Fruit fly (Drosophila melanogaster): ENCODE measurements around the gene Taf7.

Gene Taf7

dm6 chr3R:7907311-7907710, at the start of gene Taf7, which contains the start of gene EMC1:
Gene Taf7, plus strand, starts transcription at chr3R:7907333.
Gene EMC1, minus strand, starts transcription at chr3R:7907363.
- peak; percentile 7 for TF ChIP-seq EcR (GFP tag; optimal IDR thresholded peaks at IDR 0.05)
- TF ChIP-seq fd96Ca (GFP tag; IDR thresholded peaks at IDR 0.05), result no peak

DNA sequence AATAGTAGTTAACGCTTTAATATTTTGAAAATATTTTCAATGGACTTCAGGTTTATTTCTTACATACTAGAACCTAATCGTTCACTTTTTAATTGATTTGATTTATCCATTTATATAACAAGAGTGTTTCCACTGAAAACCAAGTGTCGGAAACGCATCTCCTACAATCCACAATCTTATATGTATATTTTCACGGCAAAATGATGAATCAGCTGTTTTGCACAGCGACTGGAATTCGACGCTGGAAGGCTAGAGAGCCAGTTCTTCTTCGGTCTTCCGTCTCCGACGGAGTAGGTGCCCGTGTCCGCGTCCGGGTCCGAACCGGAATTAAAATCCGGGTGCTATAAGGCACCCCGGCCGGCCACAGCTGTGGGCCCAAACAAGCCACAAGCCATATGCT, 22.7 kb upstream of the Taf7 start:
- TF ChIP-seq CG34367 (tag; optimal IDR thresholded peaks at IDR 0.05) (no peak), CG14655 (GFP tag; optimal IDR thresholded peaks at IDR 0.05) (no peak), Pif1B (GFP tag; optimal IDR thresholded peaks at IDR 0.05) (no peak), fd96Ca (GFP tag; IDR thresholded peaks at IDR 0.05) (no peak), Ets98B (GFP tag; IDR thresholded peaks at IDR 0.05) (no peak)

DNA sequence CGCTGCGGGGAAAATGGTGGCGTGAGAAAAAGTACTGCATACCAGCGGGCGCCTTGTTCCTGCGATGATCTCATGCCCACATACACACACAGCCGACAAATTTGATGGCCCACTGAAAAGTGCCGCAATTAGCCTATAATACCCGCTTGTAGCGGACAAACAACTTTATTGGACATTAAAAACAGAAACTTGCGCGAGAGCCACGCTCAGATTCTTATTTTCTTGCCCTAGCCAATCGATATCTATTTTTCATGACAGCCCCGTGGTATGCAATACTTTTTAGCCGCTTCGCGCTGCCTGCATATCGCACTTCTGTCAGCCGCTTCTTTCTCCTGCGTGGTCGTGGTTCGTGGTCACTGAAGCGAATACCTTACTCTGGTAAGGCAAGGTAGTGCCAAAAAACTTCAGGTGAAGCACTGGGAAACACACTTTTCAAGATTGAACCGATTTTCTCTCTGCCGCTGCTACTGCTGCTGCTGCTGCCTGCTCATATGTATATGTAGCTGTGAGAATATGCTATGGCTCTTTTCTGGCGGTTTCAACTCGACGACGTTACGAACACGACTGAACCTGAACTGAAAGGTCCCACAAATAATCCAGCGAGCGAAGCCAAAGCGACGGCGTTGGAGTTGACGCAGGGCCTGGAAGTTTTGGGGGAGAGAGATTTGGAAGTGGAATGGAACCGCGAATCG, 20.8 kb upstream of the Taf7 start, which contains the start of gene CG17816:
TSS of gene CG17816 (minus strand) at position 567 of the 692 bp plus-strand sequence.
- no peak for TF ChIP-seq CG32121 (GFP tag; IDR thresholded peaks at IDR 0.05)
- peak; percentile 28 for TF ChIP-seq EcR (GFP tag; optimal IDR thresholded peaks at IDR 0.05)
- peak; percentile 61; the same call in 2 of the 3 replicates for TF ChIP-seq CG4496 (GFP tag; IDR thresholded peaks at IDR 0.05)
- TF ChIP-seq Pif1B (GFP tag; optimal IDR thresholded peaks at IDR 0.05), result no peak
- TF ChIP-seq CG13204 (GFP tag; optimal IDR thresholded peaks at IDR 0.05), result peak; percentile 12

- peak; percentile 31 for TF ChIP-seq CG15710 (tag; optimal IDR thresholded peaks at IDR 0.05)
- TF ChIP-seq Ets98B (GFP tag; IDR thresholded peaks at IDR 0.05), result peak; percentile 61; the same call in 1 of the 2 replicates
- TF ChIP-seq fd96Ca (GFP tag; IDR thresholded peaks at IDR 0.05), result peak; percentile 48; the same call in 1 of the 3 replicates
- peak; percentile 30 for TF ChIP-seq CG34367 (tag; optimal IDR thresholded peaks at IDR 0.05)
- no peak; the same call in 1 of the 2 replicates for TF ChIP-seq CG12605 (GFP tag; IDR thresholded peaks at IDR 0.05)
- peak; percentile 47; the same call in 1 of the 2 replicates for TF ChIP-seq CG32121 (GFP tag; IDR thresholded peaks at IDR 0.05)
- TF ChIP-seq CG13204 (GFP tag; optimal IDR thresholded peaks at IDR 0.05), result no peak
- no peak for TF ChIP-seq Pif1A (GFP tag; optimal IDR thresholded peaks at IDR 0.05)
- peak; percentile 2 for TF ChIP-seq CG17806 (tag; optimal IDR thresholded peaks at IDR 0.05)
- no peak for TF ChIP-seq D1 (tag; optimal IDR thresholded peaks at IDR 0.05)
- TF ChIP-seq EcR (GFP tag; optimal IDR thresholded peaks at IDR 0.05), result no peak
- peak; percentile 20 for TF ChIP-seq CG8159 (tag; optimal IDR thresholded peaks at IDR 0.05)
- TF ChIP-seq CG8301 (tag; optimal IDR thresholded peaks at IDR 0.05), result no peak
- peak; percentile 12 for TF ChIP-seq Pif1B (GFP tag; optimal IDR thresholded peaks at IDR 0.05)
- no peak for TF ChIP-seq gl (tag; optimal IDR thresholded peaks at IDR 0.05)
- TF ChIP-seq rn (GFP tag; IDR thresholded peaks at IDR 0.05), result no peak
- peak; percentile 82 for TF ChIP-seq CG4496 (GFP tag; IDR thresholded peaks at IDR 0.05)
- peak; percentile 40 for TF ChIP-seq CG9948 (tag; optimal IDR thresholded peaks at IDR 0.05)
- peak; percentile 37 for TF ChIP-seq CG14655 (GFP tag; optimal IDR thresholded peaks at IDR 0.05)
- no peak for TF ChIP-seq CG10348 (GFP tag; IDR thresholded peaks at IDR 0.05)
- no peak for TF ChIP-seq Snoo (tag; optimal IDR thresholded peaks at IDR 0.05)
Measured at dm6 chr3R:7886859-7887190, 20.3 kb upstream of the Taf7 start, which contains the start of gene ArgRS-m. Gene ArgRS-m, plus strand, starts transcription at chr3R:7887045.

dm6 chr3R:7891031-7891430, 16.1 kb upstream of the Taf7 start, which contains the start of gene wtrw:
Gene wtrw, plus strand, starts transcription at chr3R:7891331.
- TF ChIP-seq EcR (GFP tag; optimal IDR thresholded peaks at IDR 0.05), result no peak

dm6 chr3R:7892246-7893000, 14.7 kb upstream of the Taf7 start:
- TF ChIP-seq CG15710 (tag; optimal IDR thresholded peaks at IDR 0.05), result peak; percentile 1
- TF ChIP-seq CG8301 (tag; optimal IDR thresholded peaks at IDR 0.05), result peak; percentile 1
- TF ChIP-seq CG4496 (GFP tag; IDR thresholded peaks at IDR 0.05), result peak; percentile 87
- TF ChIP-seq CG9948 (tag; optimal IDR thresholded peaks at IDR 0.05), result no peak
- peak; percentile 61; the same call in 1 of the 2 replicates for TF ChIP-seq rn (GFP tag; IDR thresholded peaks at IDR 0.05)
- TF ChIP-seq Snoo (tag; optimal IDR thresholded peaks at IDR 0.05), result peak; percentile 11
- TF ChIP-seq CG12605 (GFP tag; IDR thresholded peaks at IDR 0.05), result peak; percentile 71
- peak; percentile 53 for TF ChIP-seq Pif1A (GFP tag; optimal IDR thresholded peaks at IDR 0.05)
- peak; percentile 17 for TF ChIP-seq CG13204 (GFP tag; optimal IDR thresholded peaks at IDR 0.05)
- no peak for TF ChIP-seq D1 (tag; optimal IDR thresholded peaks at IDR 0.05)
- TF ChIP-seq CG17806 (tag; optimal IDR thresholded peaks at IDR 0.05), result peak; percentile 27
- TF ChIP-seq fd96Ca (GFP tag; IDR thresholded peaks at IDR 0.05), result peak; percentile 84
- no peak for TF ChIP-seq CG10348 (GFP tag; IDR thresholded peaks at IDR 0.05)
- peak; percentile 79 for TF ChIP-seq Ets98B (GFP tag; IDR thresholded peaks at IDR 0.05)
- TF ChIP-seq EcR (GFP tag; optimal IDR thresholded peaks at IDR 0.05), result no peak
- peak; percentile 62 for TF ChIP-seq Pif1B (GFP tag; optimal IDR thresholded peaks at IDR 0.05)
- TF ChIP-seq CG14655 (GFP tag; optimal IDR thresholded peaks at IDR 0.05), result peak; percentile 39
- no peak for TF ChIP-seq gl (tag; optimal IDR thresholded peaks at IDR 0.05)
- TF ChIP-seq CG32121 (GFP tag; IDR thresholded peaks at IDR 0.05), result peak; percentile 88
- TF ChIP-seq CG8159 (tag; optimal IDR thresholded peaks at IDR 0.05), result peak; percentile 3
- TF ChIP-seq CG34367 (tag; optimal IDR thresholded peaks at IDR 0.05), result no peak
